Fruit fly (Drosophila melanogaster) whole organism, embryonic: Measurements from ENCODE around the gene TfIIS.

ENCODE experiments used
- BtbVII ChIP-seq: fragments of 200-800 bp; sonication (Bioruptor generic); optimal IDR thresholded peaks from 3 replicates; lab custom pipeline; 2017; ENCODE audit warnings: missing biosample characterization, mild to moderate bottlenecking, missing genetic modification characterization
- CG10979 ChIP-seq: fragments of 200-800 bp; sonication (Bioruptor generic); optimal IDR thresholded peaks from 2 replicates; lab custom pipeline; 2018; ENCODE audit warnings: missing biosample characterization, mild to moderate bottlenecking, missing genetic modification characterization, moderate library complexity
- CG11247 ChIP-seq: fragments of 200-800 bp; sonication (Bioruptor generic); IDR thresholded peaks from 2 replicates; pipeline ENCODE4 v1.3.6; 2022; ENCODE audit warnings: missing biosample characterization, missing genetic modification characterization
- CG12942 ChIP-seq: fragments of 200-800 bp; sonication (Bioruptor generic); optimal IDR thresholded peaks from 3 replicates; lab custom pipeline; 2016; ENCODE audit warnings: missing biosample characterization, missing genetic modification characterization
- CG13123 ChIP-seq: fragments of 200-800 bp; sonication (Bioruptor generic); optimal IDR thresholded peaks from 2 replicates; lab custom pipeline; 2016; ENCODE audit warnings: missing biosample characterization, missing genetic modification characterization
- CG13624 ChIP-seq: fragments of 200-800 bp; sonication (Bioruptor generic); optimal IDR thresholded peaks from 2 replicates; lab custom pipeline; 2016; ENCODE audit warnings: missing biosample characterization, missing genetic modification characterization
- CG13894 ChIP-seq: fragments of 200-800 bp; sonication (Bioruptor generic); optimal IDR thresholded peaks from 3 replicates; lab custom pipeline; 2018; ENCODE audit warnings: missing biosample characterization, mild to moderate bottlenecking, missing genetic modification characterization, moderate library complexity
- CG14710 ChIP-seq: fragments of 200-800 bp; sonication (Bioruptor generic); optimal IDR thresholded peaks from 3 replicates; lab custom pipeline; 2019; ENCODE audit warnings: missing biosample characterization, mild to moderate bottlenecking, missing genetic modification characterization, moderate library complexity
- CG17568 ChIP-seq: fragments of 200-800 bp; sonication (Bioruptor generic); optimal IDR thresholded peaks from 2 replicates; lab custom pipeline; 2018; ENCODE audit warnings: missing biosample characterization, mild to moderate bottlenecking, missing genetic modification characterization, moderate library complexity
- CG18476 ChIP-seq: fragments of 200-800 bp; sonication (Bioruptor generic); optimal IDR thresholded peaks from 2 replicates; lab custom pipeline; 2016; ENCODE audit warnings: missing biosample characterization, mild to moderate bottlenecking, missing genetic modification characterization
- CG2875 ChIP-seq: fragments of 200-800 bp; sonication (Bioruptor generic); optimal IDR thresholded peaks from 2 replicates; lab custom pipeline; 2017; ENCODE audit warnings: missing biosample characterization, mild to moderate bottlenecking, missing genetic modification characterization, missing genetic modification reagents
- CG33213 ChIP-seq: fragments of 200-800 bp; sonication (Bioruptor generic); optimal IDR thresholded peaks from 3 replicates; lab custom pipeline; 2016; ENCODE audit warnings: missing biosample characterization, missing genetic modification characterization
- CG7745 ChIP-seq: fragments of 200-800 bp; sonication (Bioruptor generic); optimal IDR thresholded peaks from 2 replicates; lab custom pipeline; 2018; ENCODE audit warnings: missing biosample characterization, mild to moderate bottlenecking, missing genetic modification characterization, moderate library complexity
- CG9727 ChIP-seq: fragments of 200-800 bp; sonication (Bioruptor generic); optimal IDR thresholded peaks from 3 replicates; lab custom pipeline; 2017; ENCODE audit warnings: missing biosample characterization, mild to moderate bottlenecking, missing genetic modification characterization
- CG9876 ChIP-seq: fragments of 200-800 bp; sonication (Bioruptor generic); optimal IDR thresholded peaks from 2 replicates; lab custom pipeline; 2016; ENCODE audit warnings: missing biosample characterization, missing genetic modification characterization
- E2f1 ChIP-seq: fragments of 200-800 bp; sonication (Bioruptor generic); IDR thresholded peaks from 2 replicates; pipeline ENCODE4 v1.3.6; 2022; ENCODE audit warnings: missing biosample characterization, missing genetic modification characterization
- Eip74EF ChIP-seq, 2 experiments: fragments of 200-800 bp in 1 of 2; fragments of >200 bp in 1 of 2; sonication (Bioruptor generic) in 1 of 2; optimal IDR thresholded peaks; 2 replicates each; lab custom pipeline; 2017 to 2019; ENCODE audit warnings: missing biosample characterization in 2 of 2, missing genetic modification characterization in 2 of 2, mild to moderate bottlenecking in 1 of 2, moderate library complexity in 1 of 2
- Elba2 ChIP-seq: fragments of 200-800 bp; sonication (Bioruptor generic); optimal IDR thresholded peaks from 3 replicates; lab custom pipeline; 2016; ENCODE audit warnings: missing biosample characterization, missing genetic modification characterization
- Fer1 ChIP-seq: fragments of 200-800 bp; sonication (Bioruptor generic); optimal IDR thresholded peaks from 2 replicates; lab custom pipeline; 2017; ENCODE audit warnings: missing biosample characterization, mild to moderate bottlenecking, missing genetic modification characterization
- GATAe ChIP-seq: fragments of 200-800 bp; sonication (Bioruptor generic); conservative IDR thresholded peaks from 2 replicates; pipeline ENCODE4 v1.3.6; 2022; ENCODE audit warnings: missing biosample characterization, missing genetic modification characterization
- Hand ChIP-seq: fragments of 200-800 bp; sonication (Bioruptor generic); optimal IDR thresholded peaks from 2 replicates; lab custom pipeline; 2017; ENCODE audit warnings: mild to moderate bottlenecking, missing biosample characterization, missing genetic modification reagents, missing genetic modification characterization
- Hr39 ChIP-seq: fragments of >200 bp; optimal IDR thresholded peaks from 2 replicates; lab custom pipeline; 2017
- Lhr ChIP-seq: fragments of 200-800 bp; sonication (Bioruptor generic); optimal IDR thresholded peaks from 3 replicates; lab custom pipeline; 2017; ENCODE audit warnings: mild to moderate bottlenecking, missing biosample characterization, missing genetic modification reagents, missing genetic modification characterization
- NC2β ChIP-seq: fragments of 200-800 bp; sonication (Bioruptor generic); optimal IDR thresholded peaks from 2 replicates; lab custom pipeline; 2016; ENCODE audit warnings: missing biosample characterization, missing genetic modification characterization
- Oaz ChIP-seq: fragments of 200-800 bp; sonication (Bioruptor generic); IDR thresholded peaks from 2 replicates; pipeline ENCODE4 v1.3.6; 2022; ENCODE audit warnings: missing biosample characterization, missing genetic modification characterization
- Opbp ChIP-seq: fragments of 200-800 bp; sonication (Bioruptor generic); IDR thresholded peaks from 3 replicates; pipeline ENCODE4 v1.3.6; 2022; ENCODE audit warnings: missing biosample characterization, missing genetic modification characterization; ENCODE audit not compliant: partially characterized antibody
- Optix ChIP-seq: fragments of 200-800 bp; sonication (Bioruptor generic); IDR thresholded peaks from 3 replicates; pipeline ENCODE4 v1.3.6; 2022; ENCODE audit warnings: missing biosample characterization, missing genetic modification characterization
- Six4 ChIP-seq: fragments of 200-800 bp; sonication (Bioruptor generic); optimal IDR thresholded peaks from 2 replicates; lab custom pipeline; 2016; ENCODE audit warnings: missing biosample characterization, missing genetic modification characterization
- Vsx1 ChIP-seq: fragments of 200-800 bp; sonication (Bioruptor generic); optimal IDR thresholded peaks from 2 replicates; lab custom pipeline; 2017; ENCODE audit warnings: missing biosample characterization, mild to moderate bottlenecking, missing genetic modification characterization, missing genetic modification reagents
- ap ChIP-seq: fragments of 200-800 bp; sonication (Bioruptor generic); IDR thresholded peaks from 2 replicates; pipeline ENCODE4 v1.3.6; 2022; ENCODE audit warnings: missing biosample characterization, missing genetic modification characterization
- bigmax ChIP-seq: fragments of 200-800 bp; sonication (Bioruptor generic); optimal IDR thresholded peaks from 2 replicates; lab custom pipeline; 2018; ENCODE audit warnings: missing biosample characterization, mild to moderate bottlenecking, missing genetic modification characterization
- bowl ChIP-seq: fragments of 200-800 bp; sonication (Bioruptor generic); IDR thresholded peaks from 2 replicates; pipeline ENCODE4 v1.3.6; 2022; ENCODE audit warnings: missing biosample characterization, missing genetic modification characterization
- chif ChIP-seq, 2 experiments: fragments of 200-800 bp; sonication (Bioruptor generic); optimal IDR thresholded peaks; 3 replicates each; lab custom pipeline; 2016; ENCODE audit warnings: missing biosample characterization in 2 of 2, missing genetic modification characterization in 2 of 2
- crc ChIP-seq: fragments of 200-800 bp; sonication (Bioruptor generic); optimal IDR thresholded peaks from 2 replicates; lab custom pipeline; 2016; ENCODE audit warnings: missing biosample characterization, missing genetic modification characterization
- croc ChIP-seq: fragments of 200-800 bp; sonication (Bioruptor generic); conservative IDR thresholded peaks from 3 replicates; pipeline ENCODE4 v1.3.6; 2022; ENCODE audit warnings: missing biosample characterization, missing genetic modification characterization
- danr ChIP-seq: fragments of 200-800 bp; sonication (Bioruptor generic); IDR thresholded peaks from 2 replicates; pipeline ENCODE4 v1.3.6; 2022; ENCODE audit warnings: missing biosample characterization, missing genetic modification characterization
- ems ChIP-seq: fragments of 200-800 bp; sonication (Bioruptor generic); optimal IDR thresholded peaks from 3 replicates; lab custom pipeline; 2016; ENCODE audit warnings: missing biosample characterization, missing genetic modification characterization
- fru ChIP-seq: fragments of >200 bp; optimal IDR thresholded peaks from 2 replicates; lab custom pipeline; 2017
- gce ChIP-seq: fragments of 200-800 bp; sonication (Bioruptor generic); IDR thresholded peaks from 3 replicates; pipeline ENCODE4 v1.3.6; 2022; ENCODE audit warnings: missing biosample characterization, missing genetic modification characterization
- ham ChIP-seq: fragments of 200-800 bp; sonication (Bioruptor generic); IDR thresholded peaks from 2 replicates; pipeline ENCODE4 v1.3.6; 2022; ENCODE audit warnings: missing biosample characterization, missing genetic modification characterization
- hth ChIP-seq: fragments of >200 bp; optimal IDR thresholded peaks from 2 replicates; lab custom pipeline; 2017; ENCODE audit warnings: inconsistent platforms
- jumu ChIP-seq: fragments of 200-800 bp; sonication (Bioruptor generic); optimal IDR thresholded peaks from 3 replicates; lab custom pipeline; 2016; ENCODE audit warnings: missing biosample characterization, missing genetic modification characterization
- lab ChIP-seq: fragments of 200-800 bp; sonication (Bioruptor generic); optimal IDR thresholded peaks from 3 replicates; lab custom pipeline; 2017; ENCODE audit warnings: missing biosample characterization, missing genetic modification characterization, mild to moderate bottlenecking, moderate library complexity, missing genetic modification reagents
- odd ChIP-seq: fragments of 200-800 bp; sonication (Bioruptor generic); optimal IDR thresholded peaks from 2 replicates; lab custom pipeline; 2017; ENCODE audit warnings: missing biosample characterization, mild to moderate bottlenecking, missing genetic modification characterization
- pho ChIP-seq: fragments of 200-800 bp; sonication (Bioruptor generic); optimal IDR thresholded peaks from 2 replicates; lab custom pipeline; 2016; ENCODE audit warnings: missing biosample characterization, missing genetic modification characterization
- psq ChIP-seq: fragments of 200-800 bp; sonication (Bioruptor generic); optimal IDR thresholded peaks from 2 replicates; lab custom pipeline; 2017; ENCODE audit warnings: missing biosample characterization, missing genetic modification characterization
- salm ChIP-seq: fragments of 200-800 bp; sonication (Bioruptor generic); optimal IDR thresholded peaks from 2 replicates; lab custom pipeline; 2018; ENCODE audit warnings: missing biosample characterization, mild to moderate bottlenecking, missing genetic modification characterization
- unpg ChIP-seq: fragments of 200-800 bp; sonication (Bioruptor generic); optimal IDR thresholded peaks from 3 replicates; lab custom pipeline; 2018; ENCODE audit warnings: missing biosample characterization, mild to moderate bottlenecking, missing genetic modification characterization, moderate library complexity
- z ChIP-seq: fragments of 200-800 bp; sonication (Bioruptor generic); IDR thresholded peaks from 3 replicates; pipeline ENCODE4 v1.3.6; 2022; ENCODE audit warnings: missing biosample characterization, missing genetic modification characterization
- zfh2 ChIP-seq: fragments of 200-800 bp; sonication (Bioruptor generic); optimal IDR thresholded peaks from 2 replicates; lab custom pipeline; 2016; ENCODE audit warnings: missing biosample characterization, missing genetic modification characterization

TfIIS gene

DNA sequence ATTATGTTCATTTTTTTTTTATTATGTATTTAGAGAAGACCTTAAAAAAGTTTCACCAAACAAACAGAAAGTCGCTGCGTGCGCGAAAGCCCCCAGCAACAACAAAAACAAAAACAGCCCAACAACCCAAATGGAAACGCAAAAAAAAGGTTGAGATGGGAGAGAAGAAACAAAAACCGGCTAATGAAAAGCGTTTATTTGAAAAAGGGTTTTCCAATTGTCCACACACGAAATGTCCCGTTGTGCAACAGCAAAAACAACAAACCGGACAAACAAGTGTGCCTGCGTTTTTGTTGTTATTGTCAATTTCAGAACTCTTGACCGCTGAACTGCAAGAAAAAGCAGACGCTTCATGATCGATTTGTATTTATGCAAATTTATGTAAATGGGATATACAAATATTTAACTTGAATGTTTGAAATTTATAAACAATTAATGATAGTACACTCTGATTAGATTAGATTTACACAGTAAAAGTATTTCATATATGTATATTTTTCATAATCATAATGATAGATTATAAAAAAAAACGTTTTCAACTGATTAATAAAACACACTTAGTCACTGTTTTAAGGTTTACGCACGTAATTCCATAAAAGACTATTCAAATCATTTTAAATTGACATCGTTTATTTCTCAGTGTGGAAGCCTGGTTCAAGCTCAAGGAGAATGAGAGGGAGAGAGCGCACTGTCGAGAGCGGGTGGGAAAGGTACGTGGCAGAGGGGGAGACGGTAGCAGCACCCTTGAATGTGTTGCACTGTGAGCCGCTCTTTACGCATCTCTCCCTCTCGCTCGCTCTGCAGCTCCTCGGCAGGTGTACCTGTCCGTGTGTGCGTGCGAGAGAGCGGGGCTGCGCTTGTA is 4.0 kb downstream of the TfIIS start (continued):
- TF ChIP-seq CG14710 (tag; lab: Kevin White, UChicago) (peak; percentile 91), crc (GFP tag; lab: Kevin White, UChicago) (no peak), CG17568 (peak; percentile 25), croc (GFP tag; lab: Robert Waterston, UW) (peak; percentile 72), Optix (GFP tag; lab: Robert Waterston, UW) (no peak), psq (peak; percentile 37), GATAe (GFP tag; lab: Robert Waterston, UW) (no peak), CG10979 (tag; lab: Kevin White, UChicago) (peak; percentile 89), BtbVII (GFP tag; lab: Kevin White, UChicago) (peak; percentile 65), CG12942 (GFP tag; lab: Kevin White, UChicago) (peak; percentile 69), Opbp (GFP tag; lab: Robert Waterston, UW) (0 out of 3 replicates have a peak, but pooled peaks have one; percentile 21), CG9876 (GFP tag; lab: Kevin White, UChicago) (no peak), Hand (peak; percentile 7), gce (GFP tag; lab: Robert Waterston, UW) (0 out of 3 replicates have a peak, but pooled peaks have one; percentile 29), CG33213 (GFP tag; lab: Kevin White, UChicago) (no peak), jumu (GFP tag; lab: Kevin White, UChicago) (no peak), zfh2 (GFP tag; lab: Kevin White, UChicago) (no peak), Six4 (GFP tag; lab: Kevin White, UChicago) (peak; percentile 82), bowl (GFP tag; lab: Robert Waterston, UW) (no peak), lab (GFP tag; lab: Kevin White, UChicago) (peak; percentile 72), pho (peak; percentile 25), CG9727 (GFP tag; lab: Kevin White, UChicago) (peak; percentile 95), Oaz (GFP tag; lab: Robert Waterston, UW) (0 out of 2 replicates have a peak, but pooled peaks have one; percentile 43), Vsx1 (GFP tag; lab: Kevin White, UChicago) (peak; percentile 24), CG11247 (no peak; the same call in none of the 2 replicates), Fer1 (GFP tag; lab: Kevin White, UChicago) (peak; percentile 72), ham (GFP tag; lab: Robert Waterston, UW) (no peak), Elba2 (GFP tag; lab: Kevin White, UChicago) (peak; percentile 93), salm (peak; percentile 58), odd (peak; percentile 67), danr (GFP tag; lab: Robert Waterston, UW) (peak; percentile 50; the same call in 1 of the 2 replicates), E2f1 (GFP tag; lab: Robert Waterston, UW) (peak; percentile 71), ap (GFP tag; lab: Robert Waterston, UW) (peak; percentile 69), chif (GFP tag; optimal IDR thresholded peaks at IDR 0.05; lab: Kevin White, UChicago) (peak in 1 of 2 experiments; percentile 8), NC2β (no peak), CG18476 (peak; percentile 54), CG13624 (GFP tag; lab: Kevin White, UChicago) (no peak), Eip74EF (GFP tag; optimal IDR thresholded peaks at IDR 0.05; lab: Kevin White, UChicago) (peak in 1 of 2 experiments; percentile 84), ems (GFP tag; lab: Kevin White, UChicago) (peak; percentile 41), CG13123 (peak; percentile 44), CG7745 (tag; lab: Kevin White, UChicago) (no peak), fru (no peak), z (GFP tag; lab: Robert Waterston, UW) (no peak), unpg (GFP tag; lab: Kevin White, UChicago) (peak; percentile 77), Hr39 (no peak), CG13894 (tag; lab: Kevin White, UChicago) (no peak), hth (lab: Kevin White, UChicago) (no peak), CG2875 (GFP tag; lab: Kevin White, UChicago) (peak; percentile 71), Lhr (peak; percentile 29), bigmax (GFP tag; lab: Kevin White, UChicago) (no peak)
